Worm (Caenorhabditis elegans) whole organism, mixed stage, embryonic: ENCODE results near the gene Y57G7A.2.

Experiments
- M03D4.4 ChIP-seq: sonication (generic microtip); optimal IDR thresholded peaks from 2 replicates; lab custom pipeline; 2017; ENCODE audit warnings: mild to moderate bottlenecking, missing genetic modification characterization, missing compliant biosample characterization
- blmp-1 ChIP-seq: fragments of 150-350 bp; optimal IDR thresholded peaks from 2 replicates; lab custom pipeline; 2014; ENCODE audit warnings: missing biosample characterization, missing genetic modification characterization
- ceh-39 ChIP-seq: fragments of 150-350 bp; optimal IDR thresholded peaks from 2 replicates; lab custom pipeline; 2014; ENCODE audit warnings: missing biosample characterization, missing genetic modification characterization
- ces-1 ChIP-seq: fragments of 150-350 bp; optimal IDR thresholded peaks from 2 replicates; lab custom pipeline; 2014; ENCODE audit warnings: missing biosample characterization, missing genetic modification reagents, missing genetic modification characterization
- cnd-1 ChIP-seq: fragments of 200-800 bp; sonication (Bioruptor generic); optimal IDR thresholded peaks from 2 replicates; lab custom pipeline; 2018; ENCODE audit warnings: mild to moderate bottlenecking, missing genetic modification characterization, missing compliant biosample characterization
- drap-1 ChIP-seq: fragments of 200-800 bp; sonication (Bioruptor generic); optimal IDR thresholded peaks from 3 replicates; lab custom pipeline; 2018; ENCODE audit warnings: mild to moderate bottlenecking, missing genetic modification characterization, missing compliant biosample characterization
- elt-3 ChIP-seq: fragments of 150-350 bp; optimal IDR thresholded peaks from 2 replicates; lab custom pipeline; 2014; ENCODE audit warnings: missing biosample characterization, missing genetic modification characterization
- flh-1 ChIP-seq: fragments of 200-800 bp; sonication (Bioruptor generic); optimal IDR thresholded peaks from 2 replicates; lab custom pipeline; 2018; ENCODE audit warnings: mild to moderate bottlenecking, missing genetic modification characterization, moderate library complexity, missing compliant biosample characterization
- mab-5 ChIP-seq: fragments of 150-350 bp; optimal IDR thresholded peaks from 2 replicates; lab custom pipeline; 2014; ENCODE audit warnings: missing biosample characterization, missing genetic modification characterization
- mep-1 ChIP-seq: fragments of 150-350 bp; optimal IDR thresholded peaks from 2 replicates; lab custom pipeline; 2017; ENCODE audit warnings: missing biosample characterization, missing genetic modification reagents, missing genetic modification characterization, inconsistent platforms
- nhr-12 ChIP-seq: fragments of 150-350 bp; optimal IDR thresholded peaks from 2 replicates; lab custom pipeline; 2014; ENCODE audit warnings: missing biosample characterization, missing genetic modification characterization
- nhr-237 ChIP-seq: fragments of 150-350 bp; optimal IDR thresholded peaks from 2 replicates; lab custom pipeline; 2014; ENCODE audit warnings: missing biosample characterization, missing genetic modification characterization
- pha-4 ChIP-seq: fragments of 150-350 bp; optimal IDR thresholded peaks from 2 replicates; lab custom pipeline; 2018; ENCODE audit warnings: missing biosample characterization, missing genetic modification reagents, missing genetic modification characterization
- snpc-4 ChIP-seq: fragments of 150-350 bp; optimal IDR thresholded peaks from 2 replicates; lab custom pipeline; 2014; ENCODE audit warnings: missing biosample characterization, missing genetic modification characterization
- sptf-1 ChIP-seq: sonication (generic microtip); optimal IDR thresholded peaks from 2 replicates; lab custom pipeline; 2017; ENCODE audit warnings: mild to moderate bottlenecking, missing genetic modification characterization, moderate library complexity, missing compliant biosample characterization
- tbx-8 ChIP-seq: fragments of 200-800 bp; sonication (Bioruptor generic); optimal IDR thresholded peaks from 2 replicates; lab custom pipeline; 2018; ENCODE audit warnings: mild to moderate bottlenecking, missing genetic modification characterization, moderate library complexity, missing compliant biosample characterization
- unc-120 ChIP-seq: sonication (generic microtip); optimal IDR thresholded peaks from 2 replicates; lab custom pipeline; 2017; ENCODE audit warnings: missing genetic modification characterization, missing compliant biosample characterization; ENCODE audit not compliant: poor library complexity, severe bottlenecking
- unc-39 ChIP-seq: fragments of 150-350 bp; optimal IDR thresholded peaks from 2 replicates; lab custom pipeline; 2014; ENCODE audit warnings: missing biosample characterization, missing genetic modification characterization
- ztf-11 ChIP-seq: fragments of 150-350 bp; optimal IDR thresholded peaks from 2 replicates; lab custom pipeline; 2014; ENCODE audit warnings: missing biosample characterization, missing genetic modification characterization

The Y57G7A.2 gene

DNA sequence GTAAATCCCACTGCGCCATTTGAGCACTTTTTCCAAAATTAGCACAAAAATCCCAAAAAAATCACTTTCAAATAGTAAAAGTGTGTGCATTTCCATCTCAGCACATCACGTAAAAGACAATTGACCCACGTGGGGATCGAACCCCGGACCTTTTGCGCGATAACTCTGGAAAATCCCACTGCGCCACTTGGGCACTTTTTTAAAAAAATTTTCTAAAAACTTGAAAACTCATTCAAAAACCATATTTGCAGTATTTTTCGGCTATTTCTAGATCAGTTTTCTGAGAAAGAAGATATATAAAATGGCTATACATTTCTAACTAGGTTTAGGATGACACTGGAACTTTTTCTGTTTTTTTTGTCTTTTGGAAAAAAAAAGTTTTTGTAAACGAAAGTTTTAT lies 44.2 kb downstream of the Y57G7A.2 start:
- TF ChIP-seq tbx-8 (GFP tag; lab: Kevin White, UChicago) (no peak), cnd-1 (tag; lab: Kevin White, UChicago) (no peak), nhr-237 (no peak), pha-4 (tag; lab: Kevin White, UChicago) (no peak), blmp-1 (tag; lab: Kevin White, UChicago) (no peak), unc-39 (no peak), flh-1 (GFP tag; lab: Kevin White, UChicago) (no peak), unc-120 (tag; lab: Kevin White, UChicago) (no peak), ceh-39 (no peak), ztf-11 (tag; lab: Kevin White, UChicago) (no peak), mab-5 (tag; lab: Kevin White, UChicago) (no peak), sptf-1 (tag; lab: Kevin White, UChicago) (no peak), M03D4.4 (tag; lab: Kevin White, UChicago) (no peak), drap-1 (GFP tag; lab: Kevin White, UChicago) (no peak), nhr-12 (tag; lab: Kevin White, UChicago) (no peak)

DNA sequence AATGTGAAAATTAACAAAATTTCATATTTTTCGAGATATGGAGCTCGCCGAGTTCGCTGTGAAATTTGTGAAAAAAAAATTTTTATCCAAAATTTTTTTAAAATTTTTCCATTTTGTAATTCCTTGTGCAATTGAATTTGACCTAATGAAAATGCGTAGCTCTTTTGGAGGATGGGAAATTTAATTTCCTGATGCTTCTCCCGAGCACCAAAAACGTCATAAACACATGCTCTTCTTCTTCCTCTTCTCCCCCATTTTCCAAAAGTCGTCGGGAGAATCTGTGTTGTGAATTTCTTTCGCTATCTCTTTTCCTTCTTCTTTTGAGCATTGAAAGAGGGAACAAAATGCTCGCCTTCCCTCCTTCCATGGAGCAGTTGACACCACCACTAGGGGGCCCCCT lies 45.5 kb downstream of the Y57G7A.2 start:
- TF ChIP-seq ces-1 (GFP tag; lab: Kevin White, UChicago): peak; percentile 98
- no peak for TF ChIP-seq snpc-4 (tag; lab: Kevin White, UChicago)

DNA sequence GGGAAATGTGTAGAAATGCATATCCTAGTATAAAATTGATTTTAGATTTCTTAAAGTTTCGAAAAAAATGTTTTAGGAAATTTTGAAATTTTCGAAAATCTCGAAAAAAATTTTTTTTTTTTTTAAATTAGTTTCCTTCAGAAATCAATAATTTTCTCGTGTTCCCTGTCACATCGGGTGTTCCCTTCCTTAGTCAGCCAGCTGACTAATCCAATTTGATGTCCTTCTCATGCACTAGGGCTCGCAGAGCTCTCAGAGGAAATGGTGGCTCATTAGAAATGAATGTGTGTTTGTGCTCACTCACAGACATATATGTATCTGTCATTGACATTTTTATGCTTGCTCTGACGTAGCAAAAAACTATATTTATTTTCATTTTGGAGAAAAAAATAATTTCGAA lies 47.9 kb downstream of the Y57G7A.2 start:
- peak; percentile 94 for TF ChIP-seq ces-1 (GFP tag; lab: Kevin White, UChicago)
- TF ChIP-seq elt-3 (tag; lab: Kevin White, UChicago): no peak

DNA sequence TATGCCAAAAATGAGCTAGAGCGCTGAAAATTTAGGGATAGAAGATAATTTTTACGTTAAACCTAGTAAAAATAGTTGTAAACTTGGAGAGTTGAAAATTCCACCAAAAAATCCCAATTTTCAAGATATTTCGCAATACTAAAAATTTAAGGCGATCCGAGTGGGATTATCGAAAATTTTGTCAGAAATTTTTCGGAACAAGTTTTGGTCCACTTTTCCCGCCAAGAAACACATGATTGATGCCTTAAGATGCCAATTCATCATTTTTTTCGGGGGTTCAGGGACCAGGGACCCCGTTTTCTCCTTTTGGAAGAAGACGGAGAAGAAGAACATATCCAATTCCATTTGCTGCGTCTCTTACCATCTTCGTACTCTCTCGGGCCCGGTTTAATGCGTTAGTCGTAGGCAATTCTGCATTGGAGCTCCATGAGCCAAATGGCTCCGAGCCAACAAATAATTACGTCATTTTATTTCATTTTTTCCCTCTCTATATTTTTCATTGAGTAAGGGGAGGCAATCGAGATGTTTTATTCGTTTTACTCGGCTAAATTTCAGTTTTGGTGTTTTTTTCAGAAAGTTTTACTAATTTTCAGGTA lies 48.7 kb downstream of the Y57G7A.2 start:
- TF ChIP-seq mep-1 (tag; lab: Kevin White, UChicago): no peak
- peak; percentile 71 for TF ChIP-seq ces-1 (GFP tag; lab: Kevin White, UChicago)
- TF ChIP-seq, all 35 proteins: peak for 1
